Worm (Caenorhabditis elegans): Measurements from ENCODE around the gene rbr-2.

The rbr-2 gene

DNA sequence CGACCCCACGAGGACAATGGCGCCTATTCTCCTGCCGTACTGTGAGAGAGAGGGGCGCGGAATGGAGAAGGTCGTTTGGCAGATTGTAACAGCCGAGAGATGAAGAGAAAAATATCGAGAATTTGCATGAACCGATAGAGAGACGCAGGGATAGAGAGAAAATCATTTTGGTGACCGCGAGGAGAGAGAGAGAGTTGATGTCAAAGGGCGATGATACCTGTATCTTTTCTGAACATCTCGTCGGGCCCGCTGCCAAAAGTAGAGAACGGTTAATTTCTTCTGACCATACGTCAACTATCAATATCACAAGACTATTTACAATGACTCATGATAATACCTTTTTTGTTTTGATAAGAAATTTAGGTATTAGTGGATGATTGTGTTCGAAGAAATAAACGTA, 56.1 kb downstream of the rbr-2 start (continued):
- TF ChIP-seq ceh-20 (GFP tag; IDR thresholded peaks at IDR 0.05) (peak; percentile 36; the same call in 1 of the 2 replicates), aha-1 (tag) (peak; percentile 50), unc-39 (tag; optimal IDR thresholded peaks at IDR 0.05) (no peak)

Measured in whole organism, L4 larva.